Worm (Caenorhabditis elegans) whole organism, mixed stage, embryonic: ENCODE results near the gene pstk-1.

Experiments
- M03D4.4 ChIP-seq: sonication (generic microtip); optimal IDR thresholded peaks from 2 replicates; lab custom pipeline; 2017; ENCODE audit warnings: mild to moderate bottlenecking, missing genetic modification characterization, missing compliant biosample characterization
- bed-3 ChIP-seq: fragments of 200-800 bp; sonication (Bioruptor generic); optimal IDR thresholded peaks from 3 replicates; lab custom pipeline; 2018; ENCODE audit warnings: mild to moderate bottlenecking, missing genetic modification characterization, moderate library complexity, missing compliant biosample characterization
- ceh-39 ChIP-seq: fragments of 150-350 bp; optimal IDR thresholded peaks from 2 replicates; lab custom pipeline; 2014; ENCODE audit warnings: missing biosample characterization, missing genetic modification characterization
- ceh-43 ChIP-seq: fragments of 200-800 bp; sonication (Bioruptor generic); optimal IDR thresholded peaks from 2 replicates; lab custom pipeline; 2018; ENCODE audit warnings: mild to moderate bottlenecking, missing genetic modification characterization, moderate library complexity, missing compliant biosample characterization
- ceh-83 ChIP-seq: fragments of 200-800 bp; sonication (Bioruptor generic); optimal IDR thresholded peaks from 2 replicates; lab custom pipeline; 2018; ENCODE audit warnings: mild to moderate bottlenecking, missing genetic modification characterization, missing compliant biosample characterization
- ces-1 ChIP-seq: fragments of 150-350 bp; optimal IDR thresholded peaks from 2 replicates; lab custom pipeline; 2014; ENCODE audit warnings: missing biosample characterization, missing genetic modification reagents, missing genetic modification characterization
- cnd-1 ChIP-seq: fragments of 200-800 bp; sonication (Bioruptor generic); optimal IDR thresholded peaks from 2 replicates; lab custom pipeline; 2018; ENCODE audit warnings: mild to moderate bottlenecking, missing genetic modification characterization, missing compliant biosample characterization
- drap-1 ChIP-seq: fragments of 200-800 bp; sonication (Bioruptor generic); optimal IDR thresholded peaks from 3 replicates; lab custom pipeline; 2018; ENCODE audit warnings: mild to moderate bottlenecking, missing genetic modification characterization, missing compliant biosample characterization
- elt-1 ChIP-seq: sonication (generic microtip); optimal IDR thresholded peaks from 2 replicates; lab custom pipeline; 2017; ENCODE audit warnings: missing genetic modification characterization, mild to moderate bottlenecking, missing compliant biosample characterization, antibody characterized with exemption, moderate library complexity, borderline replicate concordance; ENCODE audit not compliant: insufficient read depth
- elt-3 ChIP-seq: fragments of 150-350 bp; optimal IDR thresholded peaks from 2 replicates; lab custom pipeline; 2014; ENCODE audit warnings: missing biosample characterization, missing genetic modification characterization
- flh-1 ChIP-seq: fragments of 200-800 bp; sonication (Bioruptor generic); optimal IDR thresholded peaks from 2 replicates; lab custom pipeline; 2018; ENCODE audit warnings: mild to moderate bottlenecking, missing genetic modification characterization, moderate library complexity, missing compliant biosample characterization
- ham-2 ChIP-seq: fragments of 200-800 bp; sonication (Bioruptor generic); optimal IDR thresholded peaks from 2 replicates; lab custom pipeline; 2018; ENCODE audit warnings: mild to moderate bottlenecking, missing genetic modification characterization, missing compliant biosample characterization
- hlh-1 ChIP-seq: fragments of 150-350 bp; optimal IDR thresholded peaks from 2 replicates; lab custom pipeline; 2014; ENCODE audit warnings: missing biosample characterization, missing genetic modification reagents, missing genetic modification characterization
- lin-32 ChIP-seq: fragments of 200-800 bp; sonication (Bioruptor generic); optimal IDR thresholded peaks from 2 replicates; lab custom pipeline; 2018; ENCODE audit warnings: mild to moderate bottlenecking, missing genetic modification characterization, missing compliant biosample characterization
- lsy-2 ChIP-seq: fragments of 150-350 bp; optimal IDR thresholded peaks from 2 replicates; lab custom pipeline; 2014; ENCODE audit warnings: missing biosample characterization, missing genetic modification characterization
- mab-5 ChIP-seq: fragments of 150-350 bp; optimal IDR thresholded peaks from 2 replicates; lab custom pipeline; 2014; ENCODE audit warnings: missing biosample characterization, missing genetic modification characterization
- mls-2 ChIP-seq: sonication (generic microtip); optimal IDR thresholded peaks from 2 replicates; lab custom pipeline; 2016; ENCODE audit warnings: mild to moderate bottlenecking, missing genetic modification characterization, moderate library complexity, missing compliant biosample characterization
- nhr-12 ChIP-seq: fragments of 150-350 bp; optimal IDR thresholded peaks from 2 replicates; lab custom pipeline; 2014; ENCODE audit warnings: missing biosample characterization, missing genetic modification characterization
- nhr-2 ChIP-seq: fragments of 150-350 bp; optimal IDR thresholded peaks from 2 replicates; lab custom pipeline; 2014; ENCODE audit warnings: missing biosample characterization, missing genetic modification characterization
- nhr-237 ChIP-seq: fragments of 150-350 bp; optimal IDR thresholded peaks from 2 replicates; lab custom pipeline; 2014; ENCODE audit warnings: missing biosample characterization, missing genetic modification characterization
- nhr-28 ChIP-seq: fragments of 150-350 bp; optimal IDR thresholded peaks from 2 replicates; lab custom pipeline; 2014; ENCODE audit warnings: missing biosample characterization, missing genetic modification characterization
- nhr-76 ChIP-seq: sonication (generic microtip); optimal IDR thresholded peaks from 2 replicates; lab custom pipeline; 2017; ENCODE audit warnings: missing biosample characterization, missing genetic modification characterization
- pha-4 ChIP-seq: fragments of 150-350 bp; optimal IDR thresholded peaks from 2 replicates; lab custom pipeline; 2018; ENCODE audit warnings: missing biosample characterization, missing genetic modification reagents, missing genetic modification characterization
- snpc-4 ChIP-seq: fragments of 150-350 bp; optimal IDR thresholded peaks from 2 replicates; lab custom pipeline; 2014; ENCODE audit warnings: missing biosample characterization, missing genetic modification characterization
- sptf-1 ChIP-seq: sonication (generic microtip); optimal IDR thresholded peaks from 2 replicates; lab custom pipeline; 2017; ENCODE audit warnings: mild to moderate bottlenecking, missing genetic modification characterization, moderate library complexity, missing compliant biosample characterization
- tbx-8 ChIP-seq: fragments of 200-800 bp; sonication (Bioruptor generic); optimal IDR thresholded peaks from 2 replicates; lab custom pipeline; 2018; ENCODE audit warnings: mild to moderate bottlenecking, missing genetic modification characterization, moderate library complexity, missing compliant biosample characterization
- unc-120 ChIP-seq: sonication (generic microtip); optimal IDR thresholded peaks from 2 replicates; lab custom pipeline; 2017; ENCODE audit warnings: missing genetic modification characterization, missing compliant biosample characterization; ENCODE audit not compliant: poor library complexity, severe bottlenecking
- unc-39 ChIP-seq: fragments of 150-350 bp; optimal IDR thresholded peaks from 2 replicates; lab custom pipeline; 2014; ENCODE audit warnings: missing biosample characterization, missing genetic modification characterization
- unc-62 ChIP-seq: fragments of 150-350 bp; optimal IDR thresholded peaks from 2 replicates; lab custom pipeline; 2014; ENCODE audit warnings: missing biosample characterization, missing genetic modification reagents, missing genetic modification characterization
- zip-8 ChIP-seq: fragments of 150-350 bp; optimal IDR thresholded peaks from 2 replicates; lab custom pipeline; 2014; ENCODE audit warnings: missing biosample characterization, missing genetic modification characterization
- ztf-11 ChIP-seq: fragments of 150-350 bp; optimal IDR thresholded peaks from 2 replicates; lab custom pipeline; 2014; ENCODE audit warnings: missing biosample characterization, missing genetic modification characterization

The pstk-1 gene

ce11 chrIII:12439056-12439455, 27.4 kb upstream of the pstk-1 start:
- TF ChIP-seq flh-1 (GFP tag; lab: Kevin White, UChicago) (no peak), nhr-2 (no peak), tbx-8 (GFP tag; lab: Kevin White, UChicago) (no peak), ham-2 (GFP tag; lab: Kevin White, UChicago) (no peak), mls-2 (tag; lab: Kevin White, UChicago) (no peak), ztf-11 (tag; lab: Kevin White, UChicago) (no peak), nhr-237 (no peak), cnd-1 (tag; lab: Kevin White, UChicago) (no peak), bed-3 (GFP tag; lab: Kevin White, UChicago) (no peak), ceh-39 (tag; lab: Kevin White, UChicago) (no peak), elt-3 (tag; lab: Kevin White, UChicago) (no peak), snpc-4 (tag; lab: Kevin White, UChicago) (no peak), mab-5 (tag; lab: Kevin White, UChicago) (no peak)

- TF ChIP-seq nhr-12 (tag; lab: Kevin White, UChicago) (no peak), lin-32 (GFP tag; lab: Kevin White, UChicago) (no peak), ceh-39 (tag; lab: Kevin White, UChicago) (no peak), tbx-8 (GFP tag; lab: Kevin White, UChicago) (no peak), ces-1 (no peak), nhr-2 (no peak), drap-1 (GFP tag; lab: Kevin White, UChicago) (no peak), bed-3 (GFP tag; lab: Kevin White, UChicago) (no peak), snpc-4 (tag; lab: Kevin White, UChicago) (no peak), ceh-43 (GFP tag; lab: Kevin White, UChicago) (no peak), unc-62 (GFP tag; lab: Kevin White, UChicago) (no peak), nhr-28 (tag; lab: Kevin White, UChicago) (no peak)
- TF ChIP-seq, all 35 proteins: peak for 0
These were observed 22.5 kb upstream of the pstk-1 start for ce11 chrIII:12443880-12444279.

- no peak for TF ChIP-seq ceh-43 (GFP tag; lab: Kevin White, UChicago)
- TF ChIP-seq mab-5 (tag; lab: Kevin White, UChicago), result no peak
- TF ChIP-seq hlh-1, result no peak
- no peak for TF ChIP-seq snpc-4 (tag; lab: Kevin White, UChicago)
- TF ChIP-seq zip-8 (tag; lab: Kevin White, UChicago), result no peak
- TF ChIP-seq lsy-2, result no peak
- TF ChIP-seq ceh-83 (GFP tag; lab: Kevin White, UChicago), result no peak
- TF ChIP-seq ces-1, result no peak
- no peak for TF ChIP-seq elt-1 (tag; lab: Kevin White, UChicago)
- TF ChIP-seq ceh-39 (tag; lab: Kevin White, UChicago), result no peak
- no peak for TF ChIP-seq pha-4 (tag; lab: Kevin White, UChicago)
- TF ChIP-seq sptf-1 (tag; lab: Kevin White, UChicago), result no peak
- no peak for TF ChIP-seq ztf-11 (tag; lab: Kevin White, UChicago)
- TF ChIP-seq bed-3 (GFP tag; lab: Kevin White, UChicago), result no peak
These were observed 21.2 kb upstream of the pstk-1 start for ce11 chrIII:12445223-12445622.

- no peak for TF ChIP-seq elt-3 (tag; lab: Kevin White, UChicago)
- TF ChIP-seq nhr-28 (tag; lab: Kevin White, UChicago), result no peak
- no peak for TF ChIP-seq mab-5 (tag; lab: Kevin White, UChicago)
- no peak for TF ChIP-seq nhr-76 (tag; lab: Kevin White, UChicago)
- no peak for TF ChIP-seq lin-32 (GFP tag; lab: Kevin White, UChicago)
- no peak for TF ChIP-seq unc-120 (tag; lab: Kevin White, UChicago)
- TF ChIP-seq snpc-4 (tag; lab: Kevin White, UChicago), result no peak
- TF ChIP-seq ham-2 (GFP tag; lab: Kevin White, UChicago), result no peak
- no peak for TF ChIP-seq nhr-237
- no peak for TF ChIP-seq unc-62 (GFP tag; lab: Kevin White, UChicago)
- TF ChIP-seq unc-39 (tag; lab: Kevin White, UChicago), result no peak
- no peak for TF ChIP-seq ces-1
- TF ChIP-seq zip-8 (tag; lab: Kevin White, UChicago), result no peak
- TF ChIP-seq M03D4.4 (tag; lab: Kevin White, UChicago), result no peak
These were observed 20.4 kb upstream of the pstk-1 start, which contains the start of gene Y49E10.18 for ce11 chrIII:12445991-12446502. Gene Y49E10.18, minus strand, starts transcription at chrIII:12446106.
